Fruit fly (Drosophila melanogaster): ENCODE measurements around the gene CG18132.

The CG18132 gene

dm6 chr2L:1495160-1495559 lies 22.1 kb downstream of the CG18132 start, which contains the start of gene CG31926:
Gene CG31926 (plus strand): TSS chr2L:1495460.
- TF ChIP-seq Pif1A (GFP tag; optimal IDR thresholded peaks at IDR 0.05) = no peak
- no peak for TF ChIP-seq Pif1B (GFP tag; optimal IDR thresholded peaks at IDR 0.05)
- TF ChIP-seq Snoo (tag; optimal IDR thresholded peaks at IDR 0.05) = no peak
- no peak for TF ChIP-seq CG17806 (tag; optimal IDR thresholded peaks at IDR 0.05)
- no peak for TF ChIP-seq CG14655 (GFP tag; optimal IDR thresholded peaks at IDR 0.05)
- TF ChIP-seq fd96Ca (GFP tag; IDR thresholded peaks at IDR 0.05) = no peak
- TF ChIP-seq CG10348 (GFP tag; IDR thresholded peaks at IDR 0.05) = no peak
- TF ChIP-seq CG8301 (tag; optimal IDR thresholded peaks at IDR 0.05) = no peak

- TF ChIP-seq CG8159 (tag; optimal IDR thresholded peaks at IDR 0.05) (no peak), Snoo (tag; optimal IDR thresholded peaks at IDR 0.05) (no peak), CG14655 (GFP tag; optimal IDR thresholded peaks at IDR 0.05) (no peak), D1 (tag; optimal IDR thresholded peaks at IDR 0.05) (no peak), rn (GFP tag; IDR thresholded peaks at IDR 0.05) (no peak), Ets98B (GFP tag; IDR thresholded peaks at IDR 0.05) (no peak), CG9948 (tag; optimal IDR thresholded peaks at IDR 0.05) (no peak), gl (tag; optimal IDR thresholded peaks at IDR 0.05) (no peak), CG4496 (GFP tag; IDR thresholded peaks at IDR 0.05) (no peak), CG13204 (GFP tag; optimal IDR thresholded peaks at IDR 0.05) (no peak), CG12605 (GFP tag; IDR thresholded peaks at IDR 0.05) (no peak), CG17806 (tag; optimal IDR thresholded peaks at IDR 0.05) (no peak), CG32121 (GFP tag; IDR thresholded peaks at IDR 0.05) (no peak), Pif1B (GFP tag; optimal IDR thresholded peaks at IDR 0.05) (no peak), CG8301 (tag; optimal IDR thresholded peaks at IDR 0.05) (no peak), CG10348 (GFP tag; IDR thresholded peaks at IDR 0.05) (no peak), CG34367 (tag; optimal IDR thresholded peaks at IDR 0.05) (no peak), CG15710 (tag; optimal IDR thresholded peaks at IDR 0.05) (no peak), fd96Ca (GFP tag; IDR thresholded peaks at IDR 0.05) (no peak)
Observed at dm6 chr2L:1493770-1494169, 23.5 kb downstream of the CG18132 start, which contains the start of gene CG33128. Gene CG33128 (plus strand): TSS chr2L:1494070.

- TF ChIP-seq D1 (tag; optimal IDR thresholded peaks at IDR 0.05) = peak; percentile 33
- no peak for TF ChIP-seq Ets98B (GFP tag; IDR thresholded peaks at IDR 0.05)
- no peak for TF ChIP-seq CG8301 (tag; optimal IDR thresholded peaks at IDR 0.05)
Observed at dm6 chr2L:1491791-1492345, 25.4 kb downstream of the CG18132 start, which contains the start of gene CG31928. Gene CG31928 (plus strand): TSS chr2L:1492295.

- TF ChIP-seq CG32121 (GFP tag; IDR thresholded peaks at IDR 0.05) = peak; percentile 76
- peak; percentile 88 for TF ChIP-seq CG4496 (GFP tag; IDR thresholded peaks at IDR 0.05)
- TF ChIP-seq CG10348 (GFP tag; IDR thresholded peaks at IDR 0.05) = peak; percentile 71
- peak; percentile 84 for TF ChIP-seq Ets98B (GFP tag; IDR thresholded peaks at IDR 0.05)
- peak; percentile 86 for TF ChIP-seq rn (GFP tag; IDR thresholded peaks at IDR 0.05)
- TF ChIP-seq Pif1A (GFP tag; optimal IDR thresholded peaks at IDR 0.05) = peak; percentile 70
- peak; percentile 85 for TF ChIP-seq CG14655 (GFP tag; optimal IDR thresholded peaks at IDR 0.05)
- peak; percentile 83 for TF ChIP-seq CG8159 (tag; optimal IDR thresholded peaks at IDR 0.05)
- TF ChIP-seq CG8301 (tag; optimal IDR thresholded peaks at IDR 0.05) = peak; percentile 81
- peak; percentile 53 for TF ChIP-seq D1 (tag; optimal IDR thresholded peaks at IDR 0.05)
- peak; percentile 12 for TF ChIP-seq CG12605 (GFP tag; IDR thresholded peaks at IDR 0.05)
- no peak for TF ChIP-seq EcR (GFP tag; optimal IDR thresholded peaks at IDR 0.05)
- peak; percentile 86 for TF ChIP-seq CG17806 (tag; optimal IDR thresholded peaks at IDR 0.05)
- TF ChIP-seq fd96Ca (GFP tag; IDR thresholded peaks at IDR 0.05) = peak; percentile 95
- TF ChIP-seq Pif1B (GFP tag; optimal IDR thresholded peaks at IDR 0.05) = peak; percentile 57
- peak; percentile 52 for TF ChIP-seq Snoo (tag; optimal IDR thresholded peaks at IDR 0.05)
- TF ChIP-seq CG15710 (tag; optimal IDR thresholded peaks at IDR 0.05) = peak; percentile 70
- TF ChIP-seq CG9948 (tag; optimal IDR thresholded peaks at IDR 0.05) = peak; percentile 68
- peak; percentile 71 for TF ChIP-seq CG34367 (tag; optimal IDR thresholded peaks at IDR 0.05)
- TF ChIP-seq gl (tag; optimal IDR thresholded peaks at IDR 0.05) = peak; percentile 67
- TF ChIP-seq CG13204 (GFP tag; optimal IDR thresholded peaks at IDR 0.05) = no peak
Observed at dm6 chr2L:1485975-1486665, 31.2 kb downstream of the CG18132 start.

- TF ChIP-seq CG14655 (GFP tag; optimal IDR thresholded peaks at IDR 0.05) (peak; percentile 45), CG13204 (GFP tag; optimal IDR thresholded peaks at IDR 0.05) (no peak), CG34367 (tag; optimal IDR thresholded peaks at IDR 0.05) (no peak), D1 (tag; optimal IDR thresholded peaks at IDR 0.05) (no peak), CG8301 (tag; optimal IDR thresholded peaks at IDR 0.05) (peak; percentile 26)
Observed at dm6 chr2L:1478488-1478887, 38.8 kb downstream of the CG18132 start.

dm6 chr2L:1476872-1477503 lies 40.3 kb downstream of the CG18132 start:
- peak; percentile 7 for TF ChIP-seq CG9948 (tag; optimal IDR thresholded peaks at IDR 0.05)
- peak; percentile 11 for TF ChIP-seq CG15710 (tag; optimal IDR thresholded peaks at IDR 0.05)
- peak; percentile 3 for TF ChIP-seq CG17806 (tag; optimal IDR thresholded peaks at IDR 0.05)
- TF ChIP-seq Pif1A (GFP tag; optimal IDR thresholded peaks at IDR 0.05) = peak; percentile 42
- no peak for TF ChIP-seq CG4496 (GFP tag; IDR thresholded peaks at IDR 0.05)

All from whole organism, pupa.